Worm (Caenorhabditis elegans) whole organism, mixed stage, embryonic: Measurements from ENCODE around the gene pal-1.

Experiments
- M03D4.4 ChIP-seq: sonication (generic microtip); optimal IDR thresholded peaks from 2 replicates; lab custom pipeline; 2017; ENCODE audit warnings: mild to moderate bottlenecking, missing genetic modification characterization, missing compliant biosample characterization
- bed-3 ChIP-seq: fragments of 200-800 bp; sonication (Bioruptor generic); optimal IDR thresholded peaks from 3 replicates; lab custom pipeline; 2018; ENCODE audit warnings: mild to moderate bottlenecking, missing genetic modification characterization, moderate library complexity, missing compliant biosample characterization
- blmp-1 ChIP-seq: fragments of 150-350 bp; optimal IDR thresholded peaks from 2 replicates; lab custom pipeline; 2014; ENCODE audit warnings: missing biosample characterization, missing genetic modification characterization
- ceh-39 ChIP-seq: fragments of 150-350 bp; optimal IDR thresholded peaks from 2 replicates; lab custom pipeline; 2014; ENCODE audit warnings: missing biosample characterization, missing genetic modification characterization
- ceh-43 ChIP-seq: fragments of 200-800 bp; sonication (Bioruptor generic); optimal IDR thresholded peaks from 2 replicates; lab custom pipeline; 2018; ENCODE audit warnings: mild to moderate bottlenecking, missing genetic modification characterization, moderate library complexity, missing compliant biosample characterization
- ceh-83 ChIP-seq: fragments of 200-800 bp; sonication (Bioruptor generic); optimal IDR thresholded peaks from 2 replicates; lab custom pipeline; 2018; ENCODE audit warnings: mild to moderate bottlenecking, missing genetic modification characterization, missing compliant biosample characterization
- ces-1 ChIP-seq: fragments of 150-350 bp; optimal IDR thresholded peaks from 2 replicates; lab custom pipeline; 2014; ENCODE audit warnings: missing biosample characterization, missing genetic modification reagents, missing genetic modification characterization
- cnd-1 ChIP-seq: fragments of 200-800 bp; sonication (Bioruptor generic); optimal IDR thresholded peaks from 2 replicates; lab custom pipeline; 2018; ENCODE audit warnings: mild to moderate bottlenecking, missing genetic modification characterization, missing compliant biosample characterization
- elt-1 ChIP-seq: sonication (generic microtip); optimal IDR thresholded peaks from 2 replicates; lab custom pipeline; 2017; ENCODE audit warnings: missing genetic modification characterization, mild to moderate bottlenecking, missing compliant biosample characterization, antibody characterized with exemption, moderate library complexity, borderline replicate concordance; ENCODE audit not compliant: insufficient read depth
- elt-3 ChIP-seq: fragments of 150-350 bp; optimal IDR thresholded peaks from 2 replicates; lab custom pipeline; 2014; ENCODE audit warnings: missing biosample characterization, missing genetic modification characterization
- flh-1 ChIP-seq: fragments of 200-800 bp; sonication (Bioruptor generic); optimal IDR thresholded peaks from 2 replicates; lab custom pipeline; 2018; ENCODE audit warnings: mild to moderate bottlenecking, missing genetic modification characterization, moderate library complexity, missing compliant biosample characterization
- ham-2 ChIP-seq: fragments of 200-800 bp; sonication (Bioruptor generic); optimal IDR thresholded peaks from 2 replicates; lab custom pipeline; 2018; ENCODE audit warnings: mild to moderate bottlenecking, missing genetic modification characterization, missing compliant biosample characterization
- hlh-1 ChIP-seq: fragments of 150-350 bp; optimal IDR thresholded peaks from 2 replicates; lab custom pipeline; 2014; ENCODE audit warnings: missing biosample characterization, missing genetic modification reagents, missing genetic modification characterization
- lin-32 ChIP-seq: fragments of 200-800 bp; sonication (Bioruptor generic); optimal IDR thresholded peaks from 2 replicates; lab custom pipeline; 2018; ENCODE audit warnings: mild to moderate bottlenecking, missing genetic modification characterization, missing compliant biosample characterization
- lsy-2 ChIP-seq: fragments of 150-350 bp; optimal IDR thresholded peaks from 2 replicates; lab custom pipeline; 2014; ENCODE audit warnings: missing biosample characterization, missing genetic modification characterization
- mab-5 ChIP-seq: fragments of 150-350 bp; optimal IDR thresholded peaks from 2 replicates; lab custom pipeline; 2014; ENCODE audit warnings: missing biosample characterization, missing genetic modification characterization
- mls-2 ChIP-seq: sonication (generic microtip); optimal IDR thresholded peaks from 2 replicates; lab custom pipeline; 2016; ENCODE audit warnings: mild to moderate bottlenecking, missing genetic modification characterization, moderate library complexity, missing compliant biosample characterization
- nhr-2 ChIP-seq: fragments of 150-350 bp; optimal IDR thresholded peaks from 2 replicates; lab custom pipeline; 2014; ENCODE audit warnings: missing biosample characterization, missing genetic modification characterization
- nhr-237 ChIP-seq: fragments of 150-350 bp; optimal IDR thresholded peaks from 2 replicates; lab custom pipeline; 2014; ENCODE audit warnings: missing biosample characterization, missing genetic modification characterization
- nhr-28 ChIP-seq: fragments of 150-350 bp; optimal IDR thresholded peaks from 2 replicates; lab custom pipeline; 2014; ENCODE audit warnings: missing biosample characterization, missing genetic modification characterization
- nhr-76 ChIP-seq: sonication (generic microtip); optimal IDR thresholded peaks from 2 replicates; lab custom pipeline; 2017; ENCODE audit warnings: missing biosample characterization, missing genetic modification characterization
- pha-4 ChIP-seq: fragments of 150-350 bp; optimal IDR thresholded peaks from 2 replicates; lab custom pipeline; 2018; ENCODE audit warnings: missing biosample characterization, missing genetic modification reagents, missing genetic modification characterization
- sem-2 ChIP-seq: fragments of 200-800 bp; sonication (Bioruptor generic); optimal IDR thresholded peaks from 2 replicates; lab custom pipeline; 2018; ENCODE audit warnings: mild to moderate bottlenecking, missing genetic modification characterization, missing compliant biosample characterization
- snpc-4 ChIP-seq: fragments of 150-350 bp; optimal IDR thresholded peaks from 2 replicates; lab custom pipeline; 2014; ENCODE audit warnings: missing biosample characterization, missing genetic modification characterization
- sptf-1 ChIP-seq: sonication (generic microtip); optimal IDR thresholded peaks from 2 replicates; lab custom pipeline; 2017; ENCODE audit warnings: mild to moderate bottlenecking, missing genetic modification characterization, moderate library complexity, missing compliant biosample characterization
- tbx-8 ChIP-seq: fragments of 200-800 bp; sonication (Bioruptor generic); optimal IDR thresholded peaks from 2 replicates; lab custom pipeline; 2018; ENCODE audit warnings: mild to moderate bottlenecking, missing genetic modification characterization, moderate library complexity, missing compliant biosample characterization
- unc-120 ChIP-seq: sonication (generic microtip); optimal IDR thresholded peaks from 2 replicates; lab custom pipeline; 2017; ENCODE audit warnings: missing genetic modification characterization, missing compliant biosample characterization; ENCODE audit not compliant: poor library complexity, severe bottlenecking
- unc-39 ChIP-seq: fragments of 150-350 bp; optimal IDR thresholded peaks from 2 replicates; lab custom pipeline; 2014; ENCODE audit warnings: missing biosample characterization, missing genetic modification characterization
- zip-8 ChIP-seq: fragments of 150-350 bp; optimal IDR thresholded peaks from 2 replicates; lab custom pipeline; 2014; ENCODE audit warnings: missing biosample characterization, missing genetic modification characterization
- ztf-11 ChIP-seq: fragments of 150-350 bp; optimal IDR thresholded peaks from 2 replicates; lab custom pipeline; 2014; ENCODE audit warnings: missing biosample characterization, missing genetic modification characterization

The pal-1 gene

DNA sequence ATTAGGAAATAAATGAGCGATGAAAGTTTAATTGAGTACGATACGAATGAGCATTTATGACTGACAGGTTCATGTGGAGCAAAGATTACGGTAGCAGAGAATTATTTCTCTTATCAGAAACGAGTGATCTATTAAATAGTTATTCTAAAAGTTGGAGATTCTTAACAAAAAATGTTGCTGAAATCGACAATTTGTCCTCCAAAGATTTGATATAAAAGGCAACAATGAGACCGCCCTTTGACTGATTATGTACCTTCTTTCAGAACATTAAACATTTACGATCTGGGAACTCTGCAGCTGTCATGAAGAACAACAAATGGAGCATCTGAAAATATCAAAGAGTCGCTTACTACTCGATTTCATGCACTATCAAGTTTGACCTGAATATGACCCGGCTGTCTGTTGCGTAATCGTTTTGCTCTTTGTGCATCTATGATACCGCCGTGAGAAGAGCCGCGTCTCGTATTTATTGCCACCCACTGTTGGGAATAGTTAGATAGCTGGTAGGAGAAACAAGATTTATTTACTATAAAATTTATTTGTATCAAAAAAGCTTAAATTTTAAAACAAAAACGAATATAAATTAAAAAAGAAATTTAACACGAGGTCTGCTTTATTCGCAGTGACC, at the start of gene pal-1:
pal-1 (minus strand) TSS at position 51 of the 628 bp plus-strand sequence.
- no peak for TF ChIP-seq mls-2 (tag; lab: Kevin White, UChicago)
- TF ChIP-seq ceh-43 (GFP tag; lab: Kevin White, UChicago), result no peak
- no peak for TF ChIP-seq snpc-4 (tag; lab: Kevin White, UChicago)
- no peak for TF ChIP-seq lsy-2 (tag; lab: Kevin White, UChicago)
- peak; percentile 60 for TF ChIP-seq zip-8
- no peak for TF ChIP-seq nhr-28 (tag; lab: Kevin White, UChicago)
- TF ChIP-seq nhr-2 (tag; lab: Kevin White, UChicago), result peak; percentile 53
- TF ChIP-seq pha-4 (tag; lab: Kevin White, UChicago), result no peak
- TF ChIP-seq blmp-1 (tag; lab: Kevin White, UChicago), result no peak

DNA sequence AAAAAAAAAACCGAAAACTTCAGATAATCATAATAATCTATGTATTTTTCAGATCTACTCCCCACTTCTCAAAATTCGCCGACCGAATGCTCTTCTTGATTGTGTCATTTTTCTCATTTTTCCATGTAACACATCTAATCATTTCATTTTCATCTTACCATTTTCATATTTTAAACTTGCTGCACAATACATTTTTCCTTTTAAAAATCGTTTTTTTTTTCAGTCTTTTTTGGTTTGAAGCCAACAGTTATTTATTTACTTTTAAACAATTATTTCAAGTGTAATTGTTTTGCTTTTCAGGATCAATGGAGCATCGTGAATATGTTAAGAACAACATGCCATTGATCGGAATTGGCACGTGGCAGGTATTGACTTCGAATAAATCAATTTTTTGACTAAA, 49.7 kb upstream of the pal-1 start, which contains the start of gene C35D10.6:
C35D10.6 (plus strand) TSS at position 301 of the 400 bp plus-strand sequence.
- TF ChIP-seq M03D4.4 (tag; lab: Kevin White, UChicago) (no peak), cnd-1 (tag; lab: Kevin White, UChicago) (no peak), ceh-83 (GFP tag; lab: Kevin White, UChicago) (no peak), bed-3 (GFP tag; lab: Kevin White, UChicago) (no peak), zip-8 (no peak), nhr-76 (tag; lab: Kevin White, UChicago) (no peak), ceh-39 (tag; lab: Kevin White, UChicago) (no peak), unc-39 (tag; lab: Kevin White, UChicago) (no peak), tbx-8 (GFP tag; lab: Kevin White, UChicago) (no peak), sem-2 (no peak), nhr-237 (tag; lab: Kevin White, UChicago) (no peak), snpc-4 (tag; lab: Kevin White, UChicago) (no peak), nhr-2 (tag; lab: Kevin White, UChicago) (no peak), elt-1 (no peak), sptf-1 (tag; lab: Kevin White, UChicago) (no peak), ham-2 (GFP tag; lab: Kevin White, UChicago) (no peak), ces-1 (GFP tag; lab: Kevin White, UChicago) (no peak), nhr-28 (tag; lab: Kevin White, UChicago) (no peak)

DNA sequence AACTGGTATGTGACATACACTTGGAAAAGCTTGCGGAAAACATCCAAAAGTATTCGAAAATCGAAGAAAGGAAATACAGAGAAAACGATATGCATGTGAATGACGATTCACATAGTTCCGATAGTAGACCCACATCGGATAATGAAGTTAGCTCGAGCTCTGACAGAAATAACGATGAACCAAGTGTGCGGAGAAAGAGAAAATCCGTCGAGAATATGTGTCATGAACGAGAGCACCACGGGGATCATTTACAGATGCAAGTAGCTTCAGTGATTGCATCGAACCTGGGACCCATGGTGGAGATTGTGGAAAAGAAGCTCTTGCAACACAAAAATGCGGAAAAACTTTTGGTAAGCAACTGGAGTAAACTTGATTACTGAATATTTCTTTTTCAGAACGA, 47.6 kb upstream of the pal-1 start:
- no peak for TF ChIP-seq ztf-11 (tag; lab: Kevin White, UChicago)
- TF ChIP-seq ceh-39 (tag; lab: Kevin White, UChicago), result no peak
- no peak for TF ChIP-seq pha-4 (tag; lab: Kevin White, UChicago)
- no peak for TF ChIP-seq snpc-4 (tag; lab: Kevin White, UChicago)
- no peak for TF ChIP-seq hlh-1
- no peak for TF ChIP-seq lin-32 (GFP tag; lab: Kevin White, UChicago)
- TF ChIP-seq sem-2, result no peak
- TF ChIP-seq mab-5 (tag; lab: Kevin White, UChicago), result no peak
- no peak for TF ChIP-seq sptf-1 (tag; lab: Kevin White, UChicago)
- TF ChIP-seq tbx-8 (GFP tag; lab: Kevin White, UChicago), result no peak
- TF ChIP-seq elt-3 (tag; lab: Kevin White, UChicago), result no peak
- no peak for TF ChIP-seq flh-1 (GFP tag; lab: Kevin White, UChicago)
- no peak for TF ChIP-seq mls-2 (tag; lab: Kevin White, UChicago)
- TF ChIP-seq, all 35 proteins: peak for 0

DNA sequence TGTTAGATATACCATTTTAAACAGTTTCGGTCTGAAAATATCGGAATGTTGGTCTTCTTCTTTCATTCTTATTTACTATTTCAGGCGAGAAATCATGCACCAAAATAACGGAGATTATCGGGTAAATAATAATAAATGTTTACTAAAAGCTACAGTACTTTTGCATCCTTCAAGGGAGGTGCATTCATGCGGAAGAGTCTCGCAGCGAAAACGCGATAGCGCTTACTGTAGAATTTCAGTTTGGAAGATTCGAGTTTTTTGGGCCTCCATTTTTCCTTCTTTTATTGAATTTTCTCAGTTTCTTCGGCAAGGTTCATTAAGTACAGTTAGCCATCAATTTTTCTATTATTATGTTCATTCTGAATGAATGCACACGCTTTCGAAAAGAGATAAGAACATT, 46.7 kb upstream of the pal-1 start, which contains the start of gene C35D10.7:
C35D10.7 (plus strand) TSS at position 85 of the 400 bp plus-strand sequence.
- TF ChIP-seq ceh-43 (GFP tag; lab: Kevin White, UChicago) (no peak), bed-3 (GFP tag; lab: Kevin White, UChicago) (no peak), mls-2 (tag; lab: Kevin White, UChicago) (no peak), pha-4 (tag; lab: Kevin White, UChicago) (no peak), nhr-2 (tag; lab: Kevin White, UChicago) (no peak), nhr-28 (tag; lab: Kevin White, UChicago) (no peak), unc-120 (tag; lab: Kevin White, UChicago) (no peak), M03D4.4 (tag; lab: Kevin White, UChicago) (no peak), sptf-1 (tag; lab: Kevin White, UChicago) (no peak), ceh-39 (tag; lab: Kevin White, UChicago) (no peak), lin-32 (GFP tag; lab: Kevin White, UChicago) (no peak), ceh-83 (GFP tag; lab: Kevin White, UChicago) (no peak), elt-1 (no peak), sem-2 (no peak)
